Worm (Caenorhabditis elegans): ENCODE results near the gene F19H6.4.

The F19H6.4 gene

ce11 chrX:12362951-12363486 is 2.5 kb upstream of the F19H6.4 start (continued):
- TF ChIP-seq nhr-23 (tag; optimal IDR thresholded peaks at IDR 0.05), result no peak
- peak; percentile 81 for TF ChIP-seq nhr-11 (tag; optimal IDR thresholded peaks at IDR 0.05)
- TF ChIP-seq ztf-1 (GFP tag; conservative IDR thresholded peaks at IDR 0.05), result peak; percentile 86; the same call in 1 of the 2 replicates
- TF ChIP-seq C34F6.9 (tag; optimal IDR thresholded peaks at IDR 0.05), result peak; percentile 99
- peak; percentile 99 for TF ChIP-seq nhr-77 (tag; optimal IDR thresholded peaks at IDR 0.05)
- peak; percentile 96 for TF ChIP-seq nhr-237 (tag; optimal IDR thresholded peaks at IDR 0.05)
- peak; percentile 98 for TF ChIP-seq lin-13 (GFP tag; optimal IDR thresholded peaks at IDR 0.05)
- peak; percentile 99 for TF ChIP-seq crh-2 (tag; optimal IDR thresholded peaks at IDR 0.05)
- TF ChIP-seq peb-1 (tag; optimal IDR thresholded peaks at IDR 0.05), result no peak
- peak; percentile 99 for TF ChIP-seq nhr-6 (tag; optimal IDR thresholded peaks at IDR 0.05)

- TF ChIP-seq mbf-1 (tag; optimal IDR thresholded peaks at IDR 0.05) (no peak), ZK546.5 (tag; optimal IDR thresholded peaks at IDR 0.05) (no peak), ama-1 (optimal IDR thresholded peaks at IDR 0.05) (no peak), elt-1 (tag; optimal IDR thresholded peaks at IDR 0.05) (no peak), nhr-237 (tag; optimal IDR thresholded peaks at IDR 0.05) (no peak)
Observed at ce11 chrX:12364804-12365203, 684 bp upstream of the F19H6.4 start, which contains the start of gene F19H6.5. TSS of gene F19H6.5 (minus strand) at chrX:12364904.

- TF ChIP-seq C34F6.9 (tag; optimal IDR thresholded peaks at IDR 0.05) (peak; percentile 36), nhr-129 (tag; optimal IDR thresholded peaks at IDR 0.05) (peak; percentile 76), ama-1 (optimal IDR thresholded peaks at IDR 0.05) (no peak), elt-3 (tag; optimal IDR thresholded peaks at IDR 0.05) (no peak), lin-11 (tag; optimal IDR thresholded peaks at IDR 0.05) (no peak), lin-13 (GFP tag; optimal IDR thresholded peaks at IDR 0.05) (no peak), snpc-4 (tag; optimal IDR thresholded peaks at IDR 0.05) (no peak), fos-1 (tag; optimal IDR thresholded peaks at IDR 0.05) (peak; percentile 24), unc-39 (tag; optimal IDR thresholded peaks at IDR 0.05) (no peak), mdl-1 (tag; optimal IDR thresholded peaks at IDR 0.05) (peak in 1 of 2 experiments; percentile 41), nhr-11 (tag; optimal IDR thresholded peaks at IDR 0.05) (no peak), sma-9 (GFP tag; optimal IDR thresholded peaks at IDR 0.05) (peak; percentile 51), sma-9 (tag; optimal IDR thresholded peaks at IDR 0.05) (no peak), alr-1 (tag; optimal IDR thresholded peaks at IDR 0.05) (no peak), peb-1 (tag; optimal IDR thresholded peaks at IDR 0.05) (no peak), nhr-25 (tag; optimal IDR thresholded peaks at IDR 0.05) (no peak), zag-1 (tag; optimal IDR thresholded peaks at IDR 0.05) (peak; percentile 35), lsy-2 (tag; optimal IDR thresholded peaks at IDR 0.05) (no peak), aly-2 (tag; optimal IDR thresholded peaks at IDR 0.05) (no peak), mab-5 (tag; optimal IDR thresholded peaks at IDR 0.05) (no peak), lin-39 (tag; optimal IDR thresholded peaks at IDR 0.05) (no peak), nhr-23 (tag; optimal IDR thresholded peaks at IDR 0.05) (no peak), nhr-77 (tag; optimal IDR thresholded peaks at IDR 0.05) (no peak), egl-27 (tag; optimal IDR thresholded peaks at IDR 0.05) (no peak), skn-1 (tag; optimal IDR thresholded peaks at IDR 0.05) (no peak), R02D3.7 (tag; optimal IDR thresholded peaks at IDR 0.05) (no peak), F13H6.1 (tag; optimal IDR thresholded peaks at IDR 0.05) (peak; percentile 9), ztf-1 (GFP tag; conservative IDR thresholded peaks at IDR 0.05) (no peak), crh-2 (tag; optimal IDR thresholded peaks at IDR 0.05) (peak; percentile 49), blmp-1 (tag; optimal IDR thresholded peaks at IDR 0.05; ENCODE audit: insufficient read depth) (no peak), nhr-237 (tag; optimal IDR thresholded peaks at IDR 0.05) (no peak), unc-55 (GFP tag; optimal IDR thresholded peaks at IDR 0.05) (peak; percentile 56), ztf-11 (tag; optimal IDR thresholded peaks at IDR 0.05) (no peak), dmd-4 (tag; optimal IDR thresholded peaks at IDR 0.05) (no peak)
Observed at ce11 chrX:12367498-12367897, 2.0 kb downstream of the F19H6.4 start.

- TF ChIP-seq nhr-10 (tag; optimal IDR thresholded peaks at IDR 0.05), result no peak
- no peak for TF ChIP-seq nhr-6 (tag; optimal IDR thresholded peaks at IDR 0.05)
- TF ChIP-seq nhr-77 (tag; optimal IDR thresholded peaks at IDR 0.05), result no peak
- TF ChIP-seq nhr-129 (tag; optimal IDR thresholded peaks at IDR 0.05), result no peak
- no peak for TF ChIP-seq ztf-1 (GFP tag; conservative IDR thresholded peaks at IDR 0.05)
- no peak for TF ChIP-seq sma-3 (GFP tag; optimal IDR thresholded peaks at IDR 0.05)
- no peak for TF ChIP-seq blmp-1 (tag; optimal IDR thresholded peaks at IDR 0.05; ENCODE audit: insufficient read depth)
- no peak for TF ChIP-seq F13H6.1 (tag; optimal IDR thresholded peaks at IDR 0.05)
- TF ChIP-seq unc-62 (GFP tag; optimal IDR thresholded peaks at IDR 0.05), result no peak
- no peak for TF ChIP-seq ztf-4 (tag; optimal IDR thresholded peaks at IDR 0.05)
- no peak for TF ChIP-seq alr-1 (tag; optimal IDR thresholded peaks at IDR 0.05)
- TF ChIP-seq nhr-23 (tag; optimal IDR thresholded peaks at IDR 0.05), result no peak
- no peak for TF ChIP-seq peb-1 (tag; optimal IDR thresholded peaks at IDR 0.05)
- no peak for TF ChIP-seq elt-3 (tag; optimal IDR thresholded peaks at IDR 0.05)
Observed at ce11 chrX:12371321-12371720, 5.8 kb downstream of the F19H6.4 start, which contains the start of gene rif-1.2. TSS of gene rif-1.2 (minus strand) at chrX:12371421.
